Worm (Caenorhabditis elegans) whole organism, L4 larva: Measurements from ENCODE around the gene Y54G2A.72.
A peak's percentile ranks its signal among the peaks of the same experiment; 100 is the strongest.

Experiments used
- F26F4.8 ChIP-seq: fragments of 200-800 bp; sonication (Bioruptor generic); conservative IDR thresholded peaks from 2 replicates; pipeline ENCODE4 v1.3.6; 2022; ENCODE audit warnings: missing genetic modification characterization, missing compliant biosample characterization
- F37D6.2 ChIP-seq: sonication (generic microtip); optimal IDR thresholded peaks from 2 replicates; lab custom pipeline; 2016; ENCODE audit warnings: mild to moderate bottlenecking, missing genetic modification characterization, missing compliant biosample characterization
- F49E8.2 ChIP-seq: sonication (generic microtip); optimal IDR thresholded peaks from 2 replicates; lab custom pipeline; 2016; ENCODE audit warnings: missing compliant biosample characterization, mild to moderate bottlenecking, missing genetic modification characterization, borderline replicate concordance
- T20F7.1 ChIP-seq: fragments of 200-800 bp; sonication (Bioruptor generic); optimal IDR thresholded peaks from 2 replicates; lab custom pipeline; 2018; ENCODE audit warnings: mild to moderate bottlenecking, missing genetic modification characterization, missing compliant biosample characterization
- aly-2 ChIP-seq: sonication (generic microtip); optimal IDR thresholded peaks from 2 replicates; lab custom pipeline; 2018; ENCODE audit warnings: missing biosample characterization, missing genetic modification characterization
- arid-1 ChIP-seq: fragments of 200-800 bp; sonication (Bioruptor generic); conservative IDR thresholded peaks from 2 replicates; pipeline ENCODE4 v1.3.6; 2022; ENCODE audit warnings: missing genetic modification reagents, missing genetic modification characterization, missing compliant biosample characterization
- attf-4 ChIP-seq: sonication (generic microtip); optimal IDR thresholded peaks from 3 replicates; lab custom pipeline; 2017; ENCODE audit warnings: missing biosample characterization, missing genetic modification characterization
- ceh-20 ChIP-seq: fragments of 200-800 bp; sonication (Bioruptor generic); IDR thresholded peaks from 2 replicates; pipeline ENCODE4 v1.3.6; 2022; ENCODE audit warnings: missing genetic modification reagents, missing genetic modification characterization, missing compliant biosample characterization
- ceh-28 ChIP-seq: fragments of 150-350 bp; optimal IDR thresholded peaks from 2 replicates; lab custom pipeline; 2014; ENCODE audit warnings: missing biosample characterization, missing genetic modification reagents, missing genetic modification characterization
- ceh-44 ChIP-seq: fragments of 200-800 bp; sonication (Bioruptor generic); IDR thresholded peaks from 2 replicates; pipeline ENCODE4 v1.3.6; 2022; ENCODE audit warnings: missing genetic modification reagents, missing genetic modification characterization, missing compliant biosample characterization
- cey-2 ChIP-seq: sonication (generic microtip); optimal IDR thresholded peaks from 3 replicates; lab custom pipeline; 2017; ENCODE audit warnings: missing genetic modification characterization, mild to moderate bottlenecking, missing compliant biosample characterization, antibody characterized with exemption, borderline replicate concordance; ENCODE audit not compliant: insufficient read depth
- ctbp-1 ChIP-seq: fragments of 200-800 bp; sonication (Bioruptor generic); IDR thresholded peaks from 2 replicates; pipeline ENCODE4 v1.3.6; 2022; ENCODE audit warnings: missing genetic modification reagents, missing genetic modification characterization, missing compliant biosample characterization
- daf-12 ChIP-seq: fragments of 150-350 bp; optimal IDR thresholded peaks from 2 replicates; lab custom pipeline; 2014; ENCODE audit warnings: missing biosample characterization, missing genetic modification reagents, missing genetic modification characterization
- daf-16 ChIP-seq, 3 experiments: sonication (generic microtip); optimal IDR thresholded peaks; 2 replicates each; lab custom pipeline; 2016 to 2017; ENCODE audit warnings: missing genetic modification characterization in 3 of 3, missing genetic modification reagents in 3 of 3, mild to moderate bottlenecking in 2 of 3, missing compliant biosample characterization in 2 of 3, missing biosample characterization in 1 of 3, moderate library complexity in 1 of 3
- dmd-6 ChIP-seq: fragments of 200-800 bp; sonication (Bioruptor generic); IDR thresholded peaks from 2 replicates; pipeline ENCODE4 v1.3.6; 2022; ENCODE audit warnings: missing genetic modification reagents, missing genetic modification characterization, missing compliant biosample characterization
- dmd-9 ChIP-seq: fragments of 200-800 bp; sonication (Bioruptor generic); IDR thresholded peaks from 2 replicates; pipeline ENCODE4 v1.3.6; 2022; ENCODE audit warnings: missing genetic modification reagents, missing genetic modification characterization, missing compliant biosample characterization
- dpl-1 ChIP-seq: fragments of 150-350 bp; optimal IDR thresholded peaks from 2 replicates; lab custom pipeline; 2014; ENCODE audit warnings: missing biosample characterization, missing genetic modification reagents, missing genetic modification characterization
- dve-1 ChIP-seq: sonication (generic microtip); optimal IDR thresholded peaks from 2 replicates; lab custom pipeline; 2017; ENCODE audit warnings: antibody characterized with exemption, mild to moderate bottlenecking, missing genetic modification characterization, missing compliant biosample characterization; ENCODE audit not compliant: insufficient read depth
- egl-27 ChIP-seq: sonication (generic microtip); optimal IDR thresholded peaks from 3 replicates; lab custom pipeline; 2017; ENCODE audit warnings: missing biosample characterization, missing genetic modification reagents, missing genetic modification characterization
- fkh-10 ChIP-seq: fragments of 150-350 bp; optimal IDR thresholded peaks from 2 replicates; lab custom pipeline; 2014; ENCODE audit warnings: missing biosample characterization, missing genetic modification reagents, missing genetic modification characterization
- gei-8 ChIP-seq: fragments of 200-800 bp; sonication (Bioruptor generic); optimal IDR thresholded peaks from 2 replicates; lab custom pipeline; 2018; ENCODE audit warnings: mild to moderate bottlenecking, missing genetic modification characterization, missing compliant biosample characterization
- hif-1 ChIP-seq, 2 experiments: sonication (generic microtip); optimal IDR thresholded peaks; 2 replicates each; lab custom pipeline; 2016 to 2017; ENCODE audit warnings: missing compliant biosample characterization in 2 of 2, missing genetic modification characterization in 2 of 2, missing genetic modification reagents in 2 of 2, missing genotype in 2 of 2, mild to moderate bottlenecking in 1 of 2
- hlh-30 ChIP-seq: sonication (generic microtip); optimal IDR thresholded peaks from 2 replicates; lab custom pipeline; 2017; ENCODE audit warnings: antibody characterized with exemption, mild to moderate bottlenecking, missing genetic modification characterization, missing compliant biosample characterization; ENCODE audit not compliant: insufficient read depth
- hmg-1.1 ChIP-seq: fragments of 200-800 bp; sonication (Bioruptor generic); IDR thresholded peaks from 2 replicates; pipeline ENCODE4 v1.3.6; 2022; ENCODE audit warnings: missing genetic modification reagents, missing genetic modification characterization, missing compliant biosample characterization
- jun-1 ChIP-seq: fragments of 150-350 bp; optimal IDR thresholded peaks from 2 replicates; lab custom pipeline; 2014; ENCODE audit warnings: missing biosample characterization, missing genetic modification reagents, missing genetic modification characterization
- lin-1 ChIP-seq: fragments of 200-800 bp; sonication (Bioruptor generic); IDR thresholded peaks from 2 replicates; pipeline ENCODE4 v1.3.6; 2022; ENCODE audit warnings: missing genetic modification reagents, missing genetic modification characterization, missing compliant biosample characterization
- lin-13 ChIP-seq: fragments of 150-350 bp; optimal IDR thresholded peaks from 2 replicates; lab custom pipeline; 2014; ENCODE audit warnings: missing biosample characterization, missing genetic modification reagents, missing genetic modification characterization
- lin-38 ChIP-seq: fragments of 200-800 bp; sonication (Bioruptor generic); IDR thresholded peaks from 2 replicates; pipeline ENCODE4 v1.3.6; 2022; ENCODE audit warnings: missing genetic modification reagents, missing genetic modification characterization, missing compliant biosample characterization
- lin-39 ChIP-seq: fragments of 150-350 bp; optimal IDR thresholded peaks from 2 replicates; lab custom pipeline; 2014; ENCODE audit warnings: missing biosample characterization, missing genetic modification reagents, missing genetic modification characterization
- lsy-2 ChIP-seq, 2 experiments: fragments of 150-350 bp in 1 of 2; sonication (generic microtip) in 1 of 2; optimal IDR thresholded peaks; 2 replicates each; lab custom pipeline; 2014 to 2017; ENCODE audit warnings: missing biosample characterization in 2 of 2, missing genetic modification characterization in 2 of 2
- mdt-29 ChIP-seq: fragments of 200-800 bp; sonication (Bioruptor generic); IDR thresholded peaks from 2 replicates; pipeline ENCODE4 v1.3.6; 2022; ENCODE audit warnings: missing genetic modification reagents, missing genetic modification characterization, missing compliant biosample characterization
- mep-1 ChIP-seq: fragments of 150-350 bp; sonication (generic microtip); optimal IDR thresholded peaks from 3 replicates; lab custom pipeline; 2014; ENCODE audit warnings: missing biosample characterization, missing genetic modification characterization
- mes-2 ChIP-seq: sonication (generic microtip); optimal IDR thresholded peaks from 2 replicates; lab custom pipeline; 2016; ENCODE audit warnings: missing genotype, mild to moderate bottlenecking, missing genetic modification characterization, missing compliant biosample characterization; ENCODE audit not compliant: poor library complexity, severe bottlenecking
- mxl-3 ChIP-seq: fragments of 200-800 bp; sonication (Bioruptor generic); optimal IDR thresholded peaks from 2 replicates; lab custom pipeline; 2018; ENCODE audit warnings: mild to moderate bottlenecking, missing genetic modification characterization, missing compliant biosample characterization
- nhr-10 ChIP-seq: fragments of 150-350 bp; optimal IDR thresholded peaks from 2 replicates; lab custom pipeline; 2014; ENCODE audit warnings: missing biosample characterization, missing genetic modification characterization
- nhr-102 ChIP-seq: sonication (generic microtip); optimal IDR thresholded peaks from 2 replicates; lab custom pipeline; 2016; ENCODE audit warnings: mild to moderate bottlenecking, missing genetic modification characterization, moderate library complexity, missing compliant biosample characterization
- nhr-111 ChIP-seq: fragments of 200-800 bp; sonication (Bioruptor generic); optimal IDR thresholded peaks from 2 replicates; lab custom pipeline; 2018; ENCODE audit warnings: mild to moderate bottlenecking, missing genetic modification characterization, missing compliant biosample characterization
- nhr-42 ChIP-seq: fragments of 200-800 bp; sonication (Bioruptor generic); IDR thresholded peaks from 2 replicates; pipeline ENCODE4 v1.3.6; 2022; ENCODE audit warnings: missing genetic modification characterization, missing compliant biosample characterization
- nhr-48 ChIP-seq: sonication (generic microtip); optimal IDR thresholded peaks from 2 replicates; lab custom pipeline; 2016; ENCODE audit warnings: mild to moderate bottlenecking, missing genetic modification characterization, missing compliant biosample characterization
- pha-4 ChIP-seq, 2 experiments: fragments of 150-350 bp in 1 of 2; fragments of 200-800 bp in 1 of 2; sonication (Bioruptor generic) in 1 of 2; IDR thresholded peaks in 1 of 2; optimal IDR thresholded peaks in 1 of 2; 2 replicates each; pipeline versions ENCODE4 v1.3.6 to Lab custom; 2014 to 2022; ENCODE audit warnings: missing genetic modification characterization in 2 of 2, missing genetic modification reagents in 2 of 2, missing biosample characterization in 1 of 2, missing compliant biosample characterization in 1 of 2
- php-3 ChIP-seq: fragments of 200-800 bp; sonication (Bioruptor generic); IDR thresholded peaks from 2 replicates; pipeline ENCODE4 v1.3.6; 2022; ENCODE audit warnings: missing genetic modification reagents, missing genetic modification characterization, missing compliant biosample characterization
- pqm-1 ChIP-seq: sonication (generic microtip); optimal IDR thresholded peaks from 2 replicates; lab custom pipeline; 2017; ENCODE audit warnings: missing biosample characterization, missing genetic modification characterization
- spr-3 ChIP-seq: fragments of 200-800 bp; sonication (Bioruptor generic); optimal IDR thresholded peaks from 2 replicates; lab custom pipeline; 2018; ENCODE audit warnings: mild to moderate bottlenecking, missing genetic modification characterization, missing compliant biosample characterization
- unc-130 ChIP-seq: sonication (generic microtip); optimal IDR thresholded peaks from 2 replicates; lab custom pipeline; 2016; ENCODE audit warnings: missing genetic modification reagents, missing genetic modification characterization, missing compliant biosample characterization
- vab-7 ChIP-seq: fragments of 200-800 bp; sonication (Bioruptor generic); IDR thresholded peaks from 2 replicates; pipeline ENCODE4 v1.3.6; 2022; ENCODE audit warnings: missing genetic modification reagents, missing genetic modification characterization, missing compliant biosample characterization
- zip-2 ChIP-seq: fragments of 150-350 bp; optimal IDR thresholded peaks from 2 replicates; lab custom pipeline; 2014; ENCODE audit warnings: missing biosample characterization, missing genetic modification characterization

Gene Y54G2A.72

DNA sequence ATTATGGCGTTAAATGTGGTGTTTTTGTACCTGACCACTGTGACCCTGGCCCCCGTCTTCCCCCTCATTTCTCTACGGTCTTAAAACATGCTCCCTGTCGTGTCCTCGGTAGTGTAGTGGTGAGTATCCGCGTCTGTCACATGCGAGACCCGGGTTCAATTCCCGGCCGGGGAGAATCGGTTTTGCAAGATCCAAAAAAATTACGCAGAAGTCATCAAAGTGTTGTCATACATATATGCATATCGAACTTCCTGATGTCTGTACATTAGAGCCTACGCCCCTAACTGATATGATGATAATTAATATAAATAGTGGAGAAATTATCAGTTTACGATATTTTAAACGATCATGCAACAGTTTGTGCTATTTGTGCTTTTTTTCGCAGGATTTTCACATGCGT is 27.6 kb downstream of the Y54G2A.72 start, which contains the start of gene Y54G2A.45 (continued):
- TF ChIP-seq dpl-1 (GFP tag; lab: Kevin White, UChicago) (peak; percentile 25), zip-2 (tag; lab: Kevin White, UChicago) (peak; percentile 65), aly-2 (tag; lab: Kevin White, UChicago) (no peak), nhr-42 (peak; percentile 69; the same call in 1 of the 2 replicates), nhr-111 (no peak), lin-38 (GFP tag; lab: Robert Waterston, UW) (peak; percentile 80), dmd-9 (GFP tag; lab: Robert Waterston, UW) (peak; percentile 72; the same call in 1 of the 2 replicates), F37D6.2 (tag; lab: Kevin White, UChicago) (peak; percentile 20), jun-1 (tag; lab: Kevin White, UChicago) (no peak), daf-12 (tag; lab: Kevin White, UChicago) (no peak), pqm-1 (tag; lab: Kevin White, UChicago) (peak; percentile 90), hlh-30 (tag; lab: Kevin White, UChicago) (peak; percentile 91), ctbp-1 (GFP tag; lab: Robert Waterston, UW) (peak; percentile 74; the same call in 1 of the 2 replicates), T20F7.1 (no peak), F49E8.2 (tag; lab: Kevin White, UChicago) (peak; percentile 78), mes-2 (tag; lab: Kevin White, UChicago) (peak; percentile 77), lin-13 (GFP tag; lab: Kevin White, UChicago) (peak; percentile 87), lin-1 (no peak), mep-1 (peak; percentile 78), ceh-20 (GFP tag; lab: Robert Waterston, UW) (peak; percentile 65), hmg-1.1 (GFP tag; lab: Robert Waterston, UW) (peak; percentile 63; the same call in 1 of the 2 replicates), mdt-29 (peak; percentile 53; the same call in 1 of the 2 replicates)

DNA sequence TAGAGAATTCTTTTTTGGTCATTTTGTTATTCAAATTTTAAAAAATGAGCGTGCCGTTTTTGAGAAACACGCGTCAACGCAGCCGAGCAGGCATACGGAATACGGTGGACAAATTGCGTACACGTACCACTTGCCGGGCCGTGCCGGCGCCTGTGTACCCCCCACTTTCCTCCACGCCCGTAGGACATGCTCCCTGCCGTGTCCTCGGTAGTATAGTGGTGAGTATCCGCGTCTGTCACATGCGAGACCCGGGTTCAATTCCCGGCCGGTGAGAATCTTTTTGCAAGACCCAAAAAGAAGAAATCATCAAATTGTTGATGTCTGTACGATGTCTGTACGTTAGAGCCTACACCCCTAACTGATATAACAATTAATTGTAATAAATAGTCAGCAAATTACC is 30.2 kb downstream of the Y54G2A.72 start:
- TF ChIP-seq lin-39 (tag; lab: Kevin White, UChicago) (no peak), mes-2 (tag; lab: Kevin White, UChicago) (peak; percentile 43), dmd-9 (GFP tag; lab: Robert Waterston, UW) (0 out of 2 replicates have a peak, but pooled peaks have one; percentile 48), F49E8.2 (tag; lab: Kevin White, UChicago) (no peak), arid-1 (GFP tag; lab: Robert Waterston, UW) (0 out of 2 replicates have a peak, but pooled peaks have one; percentile 46), unc-130 (peak; percentile 3), ceh-28 (tag; lab: Kevin White, UChicago) (no peak), php-3 (0 out of 2 replicates have a peak, but pooled peaks have one; percentile 25), mxl-3 (GFP tag; lab: Kevin White, UChicago) (peak; percentile 6), gei-8 (no peak), cey-2 (tag; lab: Kevin White, UChicago) (no peak), hif-1 (tag; optimal IDR thresholded peaks at IDR 0.05; lab: Kevin White, UChicago) (no peak), aly-2 (tag; lab: Kevin White, UChicago) (no peak), lin-38 (GFP tag; lab: Robert Waterston, UW) (peak; percentile 58), dmd-6 (no peak), ctbp-1 (GFP tag; lab: Robert Waterston, UW) (no peak), lsy-2 (tag; optimal IDR thresholded peaks at IDR 0.05; lab: Kevin White, UChicago) (no peak), F26F4.8 (0 out of 2 replicates have a peak, but pooled peaks have one; percentile 55), vab-7 (GFP tag; lab: Robert Waterston, UW) (peak; percentile 67; the same call in 1 of the 2 replicates), egl-27 (tag; lab: Kevin White, UChicago) (no peak), nhr-42 (no peak), ceh-44 (GFP tag; lab: Robert Waterston, UW) (no peak), dve-1 (tag; lab: Kevin White, UChicago) (no peak), attf-4 (tag; lab: Kevin White, UChicago) (no peak), nhr-48 (tag; lab: Kevin White, UChicago) (no peak), fkh-10 (GFP tag; lab: Kevin White, UChicago) (no peak), nhr-10 (tag; lab: Kevin White, UChicago) (no peak), spr-3 (GFP tag; lab: Kevin White, UChicago) (no peak), pha-4 (GFP tag; IDR thresholded peaks at IDR 0.05; lab: Robert Waterston, UW) (0 out of 2 replicates have a peak, but pooled peaks have one; percentile 18), pha-4 (tag; optimal IDR thresholded peaks at IDR 0.05; lab: Kevin White, UChicago) (no peak), daf-16 (GFP tag; optimal IDR thresholded peaks at IDR 0.05; lab: Kevin White, UChicago) (peak in 1 of 2 experiments; percentile 5), daf-16 (tag; optimal IDR thresholded peaks at IDR 0.05; lab: Kevin White, UChicago) (peak; percentile 18), nhr-102 (tag; lab: Kevin White, UChicago) (no peak)
